Worm (Caenorhabditis elegans) whole organism, L3 larva: Measurements from ENCODE around the gene idpc-1.

Source experiments
- ama-1 ChIP-seq: fragments of 150-350 bp; optimal IDR thresholded peaks from 2 replicates; lab custom pipeline; 2018
- ceh-28 ChIP-seq: fragments of 150-350 bp; optimal IDR thresholded peaks from 2 replicates; lab custom pipeline; 2014; ENCODE audit warnings: missing biosample characterization, missing genetic modification reagents, missing genetic modification characterization
- egl-27 ChIP-seq: sonication (generic microtip); optimal IDR thresholded peaks from 4 replicates; lab custom pipeline; 2017; ENCODE audit warnings: missing biosample characterization, missing genetic modification reagents, missing genetic modification characterization
- fkh-10 ChIP-seq: sonication (generic microtip); optimal IDR thresholded peaks from 2 replicates; lab custom pipeline; 2017; ENCODE audit warnings: missing biosample characterization, missing genetic modification reagents, missing genetic modification characterization
- fos-1 ChIP-seq: fragments of 150-350 bp; optimal IDR thresholded peaks from 2 replicates; lab custom pipeline; 2014; ENCODE audit warnings: missing biosample characterization, missing genetic modification characterization
- lin-39 ChIP-seq: fragments of 150-350 bp; optimal IDR thresholded peaks from 2 replicates; lab custom pipeline; 2018; ENCODE audit warnings: missing biosample characterization, missing genetic modification reagents, missing genetic modification characterization
- mdl-1 ChIP-seq: fragments of 150-350 bp; optimal IDR thresholded peaks from 2 replicates; lab custom pipeline; 2014; ENCODE audit warnings: missing biosample characterization, missing genetic modification characterization
- mml-1 ChIP-seq: fragments of 150-350 bp; sonication (generic microtip); optimal IDR thresholded peaks from 3 replicates; lab custom pipeline; 2014; ENCODE audit warnings: missing biosample characterization, missing genetic modification characterization
- nhr-76 ChIP-seq: fragments of 150-350 bp; sonication (generic microtip); optimal IDR thresholded peaks from 5 replicates; lab custom pipeline; 2014; ENCODE audit warnings: missing biosample characterization, missing genetic modification characterization
- pqm-1 ChIP-seq: fragments of 150-350 bp; optimal IDR thresholded peaks from 2 replicates; lab custom pipeline; 2017; ENCODE audit warnings: missing biosample characterization, missing genetic modification characterization, inconsistent platforms
- unc-39 ChIP-seq: sonication (generic microtip); optimal IDR thresholded peaks from 4 replicates; lab custom pipeline; 2017; ENCODE audit warnings: missing biosample characterization, missing genetic modification characterization
- zag-1 ChIP-seq: fragments of 150-350 bp; optimal IDR thresholded peaks from 2 replicates; lab custom pipeline; 2014; ENCODE audit warnings: missing biosample characterization, missing genetic modification characterization
- ztf-11 ChIP-seq: fragments of 150-350 bp; optimal IDR thresholded peaks from 2 replicates; lab custom pipeline; 2014; ENCODE audit warnings: missing biosample characterization, missing genetic modification characterization

DNA sequence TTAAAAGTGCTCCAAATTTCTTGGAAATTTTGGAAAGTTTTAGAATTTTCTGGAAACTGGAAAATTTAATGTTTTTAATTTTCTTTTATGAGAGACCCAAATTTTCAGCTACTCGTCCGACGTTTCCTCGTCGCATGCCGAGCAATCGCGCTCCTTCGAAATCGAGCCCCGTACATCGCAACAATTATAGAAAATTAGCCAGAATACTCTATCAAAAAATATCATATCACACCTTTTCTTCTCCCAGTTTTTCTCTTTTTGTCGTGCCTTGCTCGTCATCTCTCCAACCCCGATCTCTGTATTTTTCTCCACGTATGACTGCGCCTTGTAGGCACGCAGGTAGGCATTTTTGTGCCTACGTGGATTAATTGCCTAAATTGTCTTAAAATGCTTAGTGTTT, 35.3 kb downstream of the idpc-1 start:
- no peak for TF ChIP-seq ama-1 (lab: Kevin White, UChicago)
- no peak for TF ChIP-seq fkh-10
- TF ChIP-seq pqm-1 = no peak
- TF ChIP-seq unc-39 (tag; lab: Kevin White, UChicago) = no peak
- TF ChIP-seq ztf-11 = no peak
- TF ChIP-seq zag-1 (tag; lab: Kevin White, UChicago) = no peak
- no peak for TF ChIP-seq fos-1 (tag; lab: Kevin White, UChicago)
- no peak for TF ChIP-seq mml-1
- TF ChIP-seq nhr-76 (tag; lab: Kevin White, UChicago) = no peak
- TF ChIP-seq mdl-1 (tag; lab: Kevin White, UChicago) = no peak
- TF ChIP-seq egl-27 (tag; lab: Kevin White, UChicago) = no peak
- no peak for TF ChIP-seq lin-39 (tag; lab: Kevin White, UChicago)
- no peak for TF ChIP-seq ceh-28 (tag; lab: Kevin White, UChicago)
